Worm (Caenorhabditis elegans) whole organism, early embryonic: Measurements from ENCODE around the gene rps-12.
A peak's percentile ranks its signal among the peaks of the same experiment; 100 is the strongest.

Experiments used
- B0310.2 ChIP-seq: sonication (generic microtip); optimal IDR thresholded peaks from 2 replicates; lab custom pipeline; 2016; ENCODE audit warnings: mild to moderate bottlenecking, missing genetic modification characterization, missing compliant biosample characterization
- F13C5.2 ChIP-seq: sonication (generic microtip); optimal IDR thresholded peaks from 2 replicates; lab custom pipeline; 2017; ENCODE audit warnings: mild to moderate bottlenecking, missing genetic modification characterization, inconsistent platforms, missing compliant biosample characterization
- aly-1 ChIP-seq: sonication (generic microtip); optimal IDR thresholded peaks from 2 replicates; lab custom pipeline; 2016; ENCODE audit warnings: missing genetic modification characterization, missing compliant biosample characterization
- ama-1 ChIP-seq: fragments of 150-350 bp; optimal IDR thresholded peaks from 2 replicates; lab custom pipeline; 2014
- ceh-13 ChIP-seq: fragments of 200-800 bp; sonication (Bioruptor generic); optimal IDR thresholded peaks from 2 replicates; lab custom pipeline; 2018; ENCODE audit warnings: mild to moderate bottlenecking, missing genetic modification characterization, missing compliant biosample characterization
- ceh-36 ChIP-seq: sonication (generic microtip); optimal IDR thresholded peaks from 2 replicates; lab custom pipeline; 2016; ENCODE audit warnings: missing genetic modification characterization, inconsistent platforms, missing compliant biosample characterization
- ets-7 ChIP-seq: sonication (generic microtip); optimal IDR thresholded peaks from 2 replicates; lab custom pipeline; 2016; ENCODE audit warnings: missing genotype, missing genetic modification characterization, missing compliant biosample characterization
- flt-1 ChIP-seq: fragments of 200-800 bp; sonication (Bioruptor generic); IDR thresholded peaks from 2 replicates; pipeline ENCODE4 v1.3.6; 2022; ENCODE audit warnings: missing genetic modification characterization, missing compliant biosample characterization
- hmbx-1 ChIP-seq: sonication (generic microtip); optimal IDR thresholded peaks from 2 replicates; lab custom pipeline; 2016; ENCODE audit warnings: mild to moderate bottlenecking, missing genetic modification characterization, missing compliant biosample characterization
- hmg-4 ChIP-seq: fragments of 200-800 bp; sonication (Bioruptor generic); optimal IDR thresholded peaks from 2 replicates; lab custom pipeline; 2018; ENCODE audit warnings: mild to moderate bottlenecking, missing genetic modification characterization, missing compliant biosample characterization
- hnd-1 ChIP-seq: sonication (generic microtip); optimal IDR thresholded peaks from 2 replicates; lab custom pipeline; 2016; ENCODE audit warnings: missing genetic modification characterization, missing compliant biosample characterization
- pes-1 ChIP-seq: fragments of 200-800 bp; sonication (Bioruptor generic); IDR thresholded peaks from 2 replicates; pipeline ENCODE4 v1.3.6; 2022; ENCODE audit warnings: missing genetic modification reagents, missing genetic modification characterization, missing compliant biosample characterization
- scrt-1 ChIP-seq: fragments of 200-800 bp; sonication (Bioruptor generic); IDR thresholded peaks from 2 replicates; pipeline ENCODE4 v1.3.6; 2022; ENCODE audit warnings: missing genetic modification characterization, missing compliant biosample characterization
- sea-1 ChIP-seq: fragments of 200-800 bp; sonication (Bioruptor generic); conservative IDR thresholded peaks from 2 replicates; pipeline ENCODE4 v1.3.6; 2022; ENCODE audit warnings: missing genetic modification characterization, missing compliant biosample characterization
- tbx-11 ChIP-seq: fragments of 200-800 bp; sonication (Bioruptor generic); IDR thresholded peaks from 2 replicates; pipeline ENCODE4 v1.3.6; 2022; ENCODE audit warnings: missing genetic modification characterization, missing compliant biosample characterization
- tbx-37 ChIP-seq: fragments of 200-800 bp; sonication (Bioruptor generic); conservative IDR thresholded peaks from 2 replicates; pipeline ENCODE4 v1.3.6; 2022; ENCODE audit warnings: missing genetic modification reagents, missing genetic modification characterization, missing compliant biosample characterization
- tra-4 ChIP-seq: sonication (generic microtip); optimal IDR thresholded peaks from 2 replicates; lab custom pipeline; 2017; ENCODE audit warnings: missing genetic modification characterization, missing compliant biosample characterization

The rps-12 gene

DNA sequence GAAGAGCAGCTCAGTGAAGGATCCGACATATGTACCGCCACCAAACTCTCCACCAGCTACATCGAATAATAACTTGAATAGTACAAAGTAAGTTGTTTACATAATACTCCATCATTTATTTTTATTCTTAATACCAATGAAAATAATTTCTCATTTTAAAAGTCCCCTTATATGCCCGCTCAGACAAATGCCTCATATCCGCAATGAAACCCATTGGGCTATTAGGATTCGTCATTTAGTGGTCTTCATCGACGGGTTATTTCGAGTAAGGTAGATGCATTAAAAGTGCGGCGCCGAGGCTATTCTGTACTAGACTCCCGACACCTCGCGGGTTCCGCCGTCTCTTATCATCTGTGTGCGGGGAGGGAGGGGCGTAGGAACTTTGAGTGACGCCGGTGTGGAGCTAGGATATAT, 25.4 kb upstream of the rps-12 start:
- TF ChIP-seq tbx-37 (GFP tag; lab: Robert Waterston, UW), result no peak
- no peak for TF ChIP-seq B0310.2 (tag; lab: Kevin White, UChicago)
- TF ChIP-seq pes-1 (GFP tag; lab: Robert Waterston, UW), result 0 out of 2 replicates have a peak, but pooled peaks have one; percentile 29
- TF ChIP-seq hmg-4, result no peak

DNA sequence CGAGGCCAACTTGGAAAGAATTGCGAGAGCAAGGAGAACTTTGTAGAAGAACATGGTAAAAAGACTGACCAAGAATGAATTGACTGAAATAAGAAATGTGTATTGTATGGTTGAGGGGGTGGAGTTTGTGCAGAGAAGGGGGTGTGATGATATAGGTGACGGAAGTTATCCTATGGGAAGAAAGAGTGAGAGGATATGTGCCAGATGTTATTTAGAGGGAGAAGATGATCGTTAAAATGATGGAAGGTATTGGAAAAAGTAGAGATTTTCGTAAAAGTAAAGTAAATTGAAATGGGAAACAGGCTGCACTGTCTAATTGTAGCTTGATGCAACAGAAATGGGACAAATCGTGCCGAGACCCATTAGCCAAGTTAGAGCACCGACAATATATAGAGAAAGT, 22.2 kb upstream of the rps-12 start, which contains the start of gene sdz-21:
Gene sdz-21, minus strand, starts transcription at position 101 of the 400 bp plus-strand sequence.
- TF ChIP-seq scrt-1, result no peak
- TF ChIP-seq tra-4 (tag; lab: Kevin White, UChicago), result no peak
- TF ChIP-seq aly-1 (tag; lab: Kevin White, UChicago), result no peak
- TF ChIP-seq hnd-1 (tag; lab: Kevin White, UChicago), result no peak
- no peak for TF ChIP-seq F13C5.2 (tag; lab: Kevin White, UChicago)
- TF ChIP-seq hmg-4, result no peak
- no peak for TF ChIP-seq ceh-13 (GFP tag; lab: Kevin White, UChicago)
- no peak for TF ChIP-seq pes-1 (GFP tag; lab: Robert Waterston, UW)
- TF ChIP-seq B0310.2 (tag; lab: Kevin White, UChicago), result no peak
- TF ChIP-seq ets-7, result no peak
- no peak for TF ChIP-seq ama-1 (lab: Kevin White, UChicago)
- no peak for TF ChIP-seq tbx-37 (GFP tag; lab: Robert Waterston, UW)
- no peak for TF ChIP-seq tbx-11 (GFP tag; lab: Robert Waterston, UW)

DNA sequence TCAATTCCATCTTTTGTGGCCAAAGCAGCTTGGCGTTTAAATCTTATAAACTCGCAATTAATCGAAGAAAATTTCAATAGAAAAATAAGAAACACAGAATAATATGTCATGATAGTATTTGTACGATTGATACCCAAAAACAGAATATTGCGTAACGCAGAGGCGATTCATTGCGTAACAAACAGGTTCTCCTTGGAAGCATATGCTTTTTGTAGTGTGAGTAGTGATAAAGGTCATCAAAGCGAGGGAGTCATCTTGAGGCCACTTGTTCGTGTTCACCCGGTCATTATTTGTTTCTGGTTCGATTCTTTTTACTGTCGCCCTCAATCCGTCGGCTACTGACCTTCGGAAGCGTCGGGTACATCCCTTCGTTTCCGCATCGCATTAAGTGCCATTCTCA, 18.1 kb upstream of the rps-12 start, which contains the start of gene F54E7.6:
Gene F54E7.6, minus strand, starts transcription at position 110 of the 400 bp plus-strand sequence.
- TF ChIP-seq tbx-11 (GFP tag; lab: Robert Waterston, UW) (no peak), tbx-37 (GFP tag; lab: Robert Waterston, UW) (no peak), F13C5.2 (tag; lab: Kevin White, UChicago) (no peak), sea-1 (GFP tag; lab: Robert Waterston, UW) (no peak), aly-1 (tag; lab: Kevin White, UChicago) (no peak), tra-4 (tag; lab: Kevin White, UChicago) (no peak), ets-7 (no peak)

DNA sequence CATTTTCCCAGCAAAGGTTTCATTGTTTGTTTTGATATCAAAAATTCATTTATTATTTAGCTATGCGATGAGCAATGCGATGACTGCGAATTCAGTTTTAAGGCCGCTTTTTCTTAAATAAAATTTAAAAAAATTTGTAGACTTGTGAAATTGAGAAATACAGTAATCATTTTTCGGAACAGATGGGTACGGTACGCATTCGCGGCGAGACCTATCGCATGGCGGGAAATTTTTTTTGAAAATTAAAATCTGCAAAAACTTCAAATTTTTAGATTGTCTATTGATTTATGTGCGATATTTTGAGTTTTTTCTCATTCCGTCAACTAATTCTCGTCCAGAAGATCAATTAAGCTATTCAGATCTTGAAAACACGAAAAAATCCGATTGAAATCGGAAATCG, 15.6 kb upstream of the rps-12 start:
- TF ChIP-seq hnd-1 (tag; lab: Kevin White, UChicago) (no peak), pes-1 (GFP tag; lab: Robert Waterston, UW) (no peak), tra-4 (tag; lab: Kevin White, UChicago) (no peak), sea-1 (GFP tag; lab: Robert Waterston, UW) (no peak), ama-1 (lab: Kevin White, UChicago) (no peak)

DNA sequence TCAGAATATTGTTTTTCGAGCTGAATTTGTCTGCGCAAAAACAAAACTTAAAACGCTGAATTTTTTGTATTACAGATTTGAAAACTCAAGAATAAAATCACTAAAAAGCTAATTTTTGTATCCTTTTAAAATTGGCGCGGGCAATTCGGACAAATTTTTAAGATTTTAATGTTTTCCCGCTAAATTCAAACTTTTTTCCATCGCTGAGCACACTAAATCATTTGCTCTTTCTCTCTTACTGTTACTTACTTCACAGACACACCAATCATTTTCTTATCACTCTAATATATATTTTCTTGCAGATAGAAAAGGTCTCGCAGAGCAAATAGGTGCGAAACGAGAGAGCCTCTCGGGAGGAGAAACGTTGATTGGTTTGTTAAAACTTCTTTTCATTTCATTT, 15.2 kb upstream of the rps-12 start, which contains the start of gene par-3:
Gene par-3, plus strand, starts transcription at position 301 of the 400 bp plus-strand sequence.
- TF ChIP-seq ama-1 (lab: Kevin White, UChicago) (no peak), tbx-37 (GFP tag; lab: Robert Waterston, UW) (no peak), tra-4 (tag; lab: Kevin White, UChicago) (no peak), ceh-36 (tag; lab: Kevin White, UChicago) (no peak)

DNA sequence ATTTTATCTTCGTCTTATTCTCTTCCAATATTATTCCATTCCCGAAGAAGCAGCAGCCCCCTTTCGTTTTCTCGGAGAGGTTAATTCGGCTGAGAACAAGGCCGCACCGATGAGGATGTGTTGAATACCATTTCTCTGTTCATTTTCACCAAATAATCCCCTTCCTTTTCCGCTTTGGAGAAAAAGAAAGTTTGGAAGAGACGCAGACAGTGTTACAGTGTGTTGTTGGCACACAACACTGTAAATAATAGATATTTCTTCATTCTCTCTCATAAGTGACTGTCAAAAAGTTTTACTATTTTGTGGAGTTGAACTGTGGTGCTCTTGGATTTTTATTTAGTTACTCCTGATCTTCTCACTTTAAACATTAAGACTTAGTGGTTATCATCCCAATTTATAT, 13.8 kb upstream of the rps-12 start:
- TF ChIP-seq ceh-13 (GFP tag; lab: Kevin White, UChicago) (no peak), hmg-4 (no peak), hmbx-1 (tag; lab: Kevin White, UChicago) (no peak), B0310.2 (tag; lab: Kevin White, UChicago) (no peak)

DNA sequence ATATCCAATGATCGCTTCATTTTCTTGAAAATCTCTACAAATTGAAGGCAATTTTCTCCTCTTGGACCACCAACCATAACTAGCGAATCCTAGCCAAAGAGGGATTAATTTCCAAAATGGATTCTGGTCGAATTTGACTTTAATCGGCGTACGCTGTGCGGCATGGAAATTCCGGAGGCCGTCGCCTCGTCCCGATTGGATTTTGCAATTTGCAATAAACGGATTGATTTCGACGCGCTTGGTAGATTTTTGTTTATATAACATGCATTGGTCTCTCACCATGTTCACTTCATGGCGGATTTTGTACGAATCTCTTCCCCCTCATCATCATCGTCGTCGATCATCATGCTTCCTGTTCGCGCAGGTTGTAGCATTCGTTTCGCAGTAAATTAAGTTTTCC, 13.4 kb upstream of the rps-12 start:
- TF ChIP-seq hmg-4 (no peak), ceh-13 (GFP tag; lab: Kevin White, UChicago) (no peak), sea-1 (GFP tag; lab: Robert Waterston, UW) (no peak), ets-7 (no peak), hmbx-1 (tag; lab: Kevin White, UChicago) (no peak), ceh-36 (tag; lab: Kevin White, UChicago) (no peak), flt-1 (GFP tag; lab: Robert Waterston, UW) (no peak), hnd-1 (tag; lab: Kevin White, UChicago) (no peak), tbx-11 (GFP tag; lab: Robert Waterston, UW) (no peak), B0310.2 (tag; lab: Kevin White, UChicago) (no peak), F13C5.2 (tag; lab: Kevin White, UChicago) (no peak), aly-1 (tag; lab: Kevin White, UChicago) (no peak), ama-1 (lab: Kevin White, UChicago) (no peak), tra-4 (tag; lab: Kevin White, UChicago) (no peak), tbx-37 (GFP tag; lab: Robert Waterston, UW) (no peak), pes-1 (GFP tag; lab: Robert Waterston, UW) (no peak), scrt-1 (no peak)

DNA sequence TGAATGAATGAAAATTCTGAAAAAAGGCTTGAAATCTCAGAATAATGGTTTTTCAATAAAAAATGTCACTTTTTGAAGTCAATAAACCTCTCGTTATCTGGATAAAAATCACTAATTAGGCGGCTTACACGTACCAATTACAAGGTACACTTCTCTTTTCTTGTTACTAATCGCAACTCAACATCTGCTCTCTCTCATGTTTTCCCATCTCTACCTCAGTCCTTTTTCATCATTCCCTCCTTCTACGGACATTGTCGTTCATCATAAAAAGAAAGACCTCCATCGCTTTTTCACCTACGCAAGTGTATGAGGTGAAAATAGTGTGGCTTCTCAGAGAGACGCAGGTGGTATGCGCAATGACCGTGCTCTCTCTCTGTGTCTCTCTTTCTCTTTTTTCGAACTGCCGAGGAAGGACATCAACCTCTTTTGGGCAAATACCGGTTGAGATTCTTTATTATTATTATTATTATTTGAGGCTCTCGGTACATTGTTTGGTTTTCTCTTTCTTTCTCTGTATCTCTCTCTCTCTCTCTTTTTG, 11.1 kb upstream of the rps-12 start:
- TF ChIP-seq hmbx-1 (tag; lab: Kevin White, UChicago), result no peak
- peak; percentile 1 for TF ChIP-seq hmg-4
- no peak for TF ChIP-seq ceh-13 (GFP tag; lab: Kevin White, UChicago)
- 0 out of 2 replicates have a peak, but pooled peaks have one; percentile 13 for TF ChIP-seq tbx-11 (GFP tag; lab: Robert Waterston, UW)
